Worm (Caenorhabditis elegans): ENCODE results near the gene srlf-24.

DNA sequence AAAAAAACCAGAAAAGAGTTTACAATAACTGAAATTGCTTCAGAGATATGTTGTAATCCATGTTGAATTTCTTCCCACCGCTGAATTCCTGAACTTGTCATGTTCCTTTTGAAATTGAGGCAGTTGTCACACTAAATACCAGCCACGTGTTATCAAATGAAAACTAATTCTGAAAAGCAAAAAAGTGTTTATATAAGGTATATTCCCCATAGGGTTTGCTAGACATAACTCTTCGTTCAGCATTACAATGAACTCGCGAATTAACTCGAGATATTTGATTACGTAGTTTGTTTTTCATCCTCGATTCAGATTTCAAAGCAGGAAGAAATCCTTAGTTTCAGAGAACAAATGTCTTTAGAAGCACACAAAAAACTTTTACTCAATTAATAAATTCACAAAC lies 5.4 kb downstream of the srlf-24 start, which contains the start of gene str-3:
- TF ChIP-seq him-1 (tag; optimal IDR thresholded peaks at IDR 0.05) (no peak), dao-5 (tag; optimal IDR thresholded peaks at IDR 0.05) (no peak)
